Worm (Caenorhabditis elegans) whole organism, young adult: ENCODE measurements around the gene F36F12.3.

ENCODE experiments used
- B0035.1 ChIP-seq: sonication (generic microtip); optimal IDR thresholded peaks from 2 replicates; lab custom pipeline; 2016; ENCODE audit warnings: missing genetic modification characterization, mild to moderate bottlenecking, missing compliant biosample characterization, missing genotype, missing genetic modification reagents
- B0261.1 ChIP-seq: sonication (generic microtip); optimal IDR thresholded peaks from 2 replicates; lab custom pipeline; 2016; ENCODE audit warnings: mild to moderate bottlenecking, missing genetic modification characterization, moderate library complexity, missing compliant biosample characterization
- B0336.3 ChIP-seq: fragments of 200-800 bp; sonication (Bioruptor generic); IDR thresholded peaks from 2 replicates; pipeline ENCODE4 v1.3.6; 2022; ENCODE audit warnings: missing genetic modification characterization, missing compliant biosample characterization
- C06A6.2 ChIP-seq: fragments of 200-800 bp; sonication (Bioruptor generic); conservative IDR thresholded peaks from 2 replicates; pipeline ENCODE4 v1.3.6; 2022; ENCODE audit warnings: missing genetic modification characterization, missing compliant biosample characterization
- F52B5.7 ChIP-seq: sonication (generic microtip); optimal IDR thresholded peaks from 2 replicates; lab custom pipeline; 2016; ENCODE audit warnings: mild to moderate bottlenecking, missing genetic modification characterization, missing compliant biosample characterization
- F55B11.4 ChIP-seq: sonication (generic microtip); optimal IDR thresholded peaks from 2 replicates; lab custom pipeline; 2016; ENCODE audit warnings: missing compliant biosample characterization, missing genetic modification characterization, borderline replicate concordance; ENCODE audit not compliant: insufficient read depth
- T07F8.4 ChIP-seq: sonication (generic microtip); optimal IDR thresholded peaks from 2 replicates; lab custom pipeline; 2016; ENCODE audit warnings: mild to moderate bottlenecking, missing genetic modification characterization, moderate library complexity, missing compliant biosample characterization
- Y67H2A.10 ChIP-seq: fragments of 200-800 bp; sonication (Bioruptor generic); conservative IDR thresholded peaks from 2 replicates; pipeline ENCODE4 v1.3.6; 2022; ENCODE audit warnings: missing genetic modification reagents, missing genetic modification characterization, missing compliant biosample characterization
- ZK185.1 ChIP-seq: sonication (generic microtip); optimal IDR thresholded peaks from 2 replicates; lab custom pipeline; 2016; ENCODE audit warnings: mild to moderate bottlenecking, missing genetic modification characterization, missing compliant biosample characterization; ENCODE audit not compliant: poor library complexity, severe bottlenecking
- ama-1 ChIP-seq, 3 experiments: fragments of 150-350 bp in 1 of 3; sonication (generic microtip) in 2 of 3; optimal IDR thresholded peaks; 2 replicates each; lab custom pipeline; 2014 to 2018; ENCODE audit warnings: missing biosample characterization in 2 of 3, missing genetic modification characterization in 2 of 3, missing genetic modification reagents in 2 of 3
- aptf-3 ChIP-seq: fragments of 200-800 bp; sonication (Bioruptor generic); IDR thresholded peaks from 2 replicates; pipeline ENCODE4 v1.3.6; 2022; ENCODE audit warnings: missing genetic modification characterization, missing compliant biosample characterization
- bed-1 ChIP-seq: fragments of 200-800 bp; sonication (Bioruptor generic); IDR thresholded peaks from 2 replicates; pipeline ENCODE4 v1.3.6; 2022; ENCODE audit warnings: missing genetic modification reagents, missing genetic modification characterization, missing compliant biosample characterization
- ceh-58 ChIP-seq: fragments of 200-800 bp; sonication (Bioruptor generic); IDR thresholded peaks from 2 replicates; pipeline ENCODE4 v1.3.6; 2022; ENCODE audit warnings: missing genetic modification characterization, missing compliant biosample characterization
- chd-7 ChIP-seq: sonication (generic microtip); optimal IDR thresholded peaks from 2 replicates; lab custom pipeline; 2016; ENCODE audit warnings: mild to moderate bottlenecking, missing genetic modification characterization, moderate library complexity, missing compliant biosample characterization
- dpff-1 ChIP-seq: sonication (generic microtip); optimal IDR thresholded peaks from 2 replicates; lab custom pipeline; 2017; ENCODE audit warnings: mild to moderate bottlenecking, missing genetic modification characterization, missing compliant biosample characterization
- dpl-1 ChIP-seq: fragments of 150-350 bp; optimal IDR thresholded peaks from 2 replicates; lab custom pipeline; 2014; ENCODE audit warnings: missing biosample characterization, missing genetic modification reagents, missing genetic modification characterization
- efl-1 ChIP-seq: fragments of 150-350 bp; optimal IDR thresholded peaks from 2 replicates; lab custom pipeline; 2014; ENCODE audit warnings: missing biosample characterization, missing genetic modification reagents, missing genetic modification characterization
- hmg-1.2 ChIP-seq: fragments of 200-800 bp; sonication (Bioruptor generic); IDR thresholded peaks from 2 replicates; pipeline ENCODE4 v1.3.6; 2022; ENCODE audit warnings: missing genetic modification reagents, missing genetic modification characterization, missing compliant biosample characterization
- hrde-1 ChIP-seq: sonication (generic microtip); optimal IDR thresholded peaks from 2 replicates; lab custom pipeline; 2016; ENCODE audit warnings: missing genetic modification characterization, mild to moderate bottlenecking, missing compliant biosample characterization, moderate library complexity, missing genotype, missing genetic modification reagents, borderline replicate concordance
- hsf-1 ChIP-seq: fragments of 200-800 bp; sonication (Bioruptor generic); IDR thresholded peaks from 2 replicates; pipeline ENCODE4 v1.3.6; 2022; ENCODE audit warnings: missing genetic modification reagents, missing genetic modification characterization, missing compliant biosample characterization
- lag-1 ChIP-seq: fragments of 200-800 bp; sonication (Bioruptor generic); IDR thresholded peaks from 2 replicates; pipeline ENCODE4 v1.3.6; 2022; ENCODE audit warnings: missing genetic modification reagents, missing genetic modification characterization, missing compliant biosample characterization
- let-526 ChIP-seq: fragments of 200-800 bp; sonication (Bioruptor generic); IDR thresholded peaks from 2 replicates; pipeline ENCODE4 v1.3.6; 2022; ENCODE audit warnings: missing genetic modification reagents, missing genetic modification characterization, missing compliant biosample characterization
- lin-40 ChIP-seq: sonication (generic microtip); optimal IDR thresholded peaks from 2 replicates; lab custom pipeline; 2016; ENCODE audit warnings: missing genetic modification characterization, mild to moderate bottlenecking, missing compliant biosample characterization, missing genotype, missing genetic modification reagents
- lir-1 ChIP-seq: fragments of 200-800 bp; sonication (Bioruptor generic); conservative IDR thresholded peaks from 2 replicates; pipeline ENCODE4 v1.3.6; 2022; ENCODE audit warnings: missing genetic modification reagents, missing genetic modification characterization, missing compliant biosample characterization
- lsy-27 ChIP-seq: sonication (generic microtip); optimal IDR thresholded peaks from 2 replicates; lab custom pipeline; 2017; ENCODE audit warnings: missing genetic modification characterization, mild to moderate bottlenecking, missing compliant biosample characterization, antibody characterized with exemption, missing genotype, borderline replicate concordance; ENCODE audit not compliant: insufficient read depth
- madf-6 ChIP-seq: fragments of 200-800 bp; sonication (Bioruptor generic); IDR thresholded peaks from 2 replicates; pipeline ENCODE4 v1.3.6; 2022; ENCODE audit warnings: missing genetic modification reagents, missing genetic modification characterization, missing compliant biosample characterization
- madf-8 ChIP-seq: fragments of 200-800 bp; sonication (Bioruptor generic); conservative IDR thresholded peaks from 2 replicates; pipeline ENCODE4 v1.3.6; 2022; ENCODE audit warnings: missing genetic modification reagents, missing genetic modification characterization, missing compliant biosample characterization
- mxl-1 ChIP-seq: sonication (generic microtip); optimal IDR thresholded peaks from 2 replicates; lab custom pipeline; 2016; ENCODE audit warnings: missing genetic modification characterization, missing compliant biosample characterization
- nhr-179 ChIP-seq: sonication (generic microtip); optimal IDR thresholded peaks from 2 replicates; lab custom pipeline; 2016; ENCODE audit warnings: mild to moderate bottlenecking, missing genetic modification characterization, missing compliant biosample characterization
- nhr-27 ChIP-seq: fragments of 200-800 bp; sonication (Bioruptor generic); optimal IDR thresholded peaks from 2 replicates; lab custom pipeline; 2018; ENCODE audit warnings: mild to moderate bottlenecking, missing genetic modification characterization, moderate library complexity, missing compliant biosample characterization
- pbrm-1 ChIP-seq: fragments of 200-800 bp; sonication (Bioruptor generic); IDR thresholded peaks from 2 replicates; pipeline ENCODE4 v1.3.6; 2022; ENCODE audit warnings: missing genetic modification reagents, missing genetic modification characterization, missing compliant biosample characterization
- rcor-1 ChIP-seq: fragments of 200-800 bp; sonication (Bioruptor generic); IDR thresholded peaks from 2 replicates; pipeline ENCODE4 v1.3.6; 2022; ENCODE audit warnings: missing genetic modification reagents, missing genetic modification characterization, missing compliant biosample characterization
- rpc-1 ChIP-seq, 2 experiments: fragments of 150-350 bp in 1 of 2; sonication (generic microtip) in 1 of 2; optimal IDR thresholded peaks; 2 replicates each; lab custom pipeline; 2014 to 2018; ENCODE audit warnings: missing biosample characterization in 1 of 2, missing genetic modification characterization in 1 of 2, missing genetic modification reagents in 1 of 2, missing genotype in 1 of 2
- sdz-38 ChIP-seq: sonication (generic microtip); optimal IDR thresholded peaks from 2 replicates; lab custom pipeline; 2016; ENCODE audit warnings: missing genotype, missing genetic modification characterization, missing compliant biosample characterization
- snpc-4 ChIP-seq, 5 experiments: fragments of 150-350 bp in 1 of 5; sonication (generic microtip) in 4 of 5; optimal IDR thresholded peaks; 2 replicates each; lab custom pipeline; 2014 to 2018; ENCODE audit warnings: missing genetic modification characterization in 5 of 5, missing biosample characterization in 3 of 5, antibody characterized with exemption in 2 of 5, mild to moderate bottlenecking in 2 of 5, missing compliant biosample characterization in 2 of 5, missing genotype in 2 of 5, moderate library complexity in 2 of 5, missing genetic modification reagents in 1 of 5
- tbx-9 ChIP-seq: sonication (generic microtip); optimal IDR thresholded peaks from 2 replicates; lab custom pipeline; 2016; ENCODE audit warnings: borderline replicate concordance, missing genetic modification characterization, inconsistent platforms, missing compliant biosample characterization
- tlf-1 ChIP-seq: fragments of 200-800 bp; sonication (Bioruptor generic); optimal IDR thresholded peaks from 2 replicates; lab custom pipeline; 2018; ENCODE audit warnings: mild to moderate bottlenecking, missing genetic modification characterization, missing compliant biosample characterization
- unc-130 ChIP-seq: sonication (generic microtip); optimal IDR thresholded peaks from 2 replicates; lab custom pipeline; 2016; ENCODE audit warnings: missing genetic modification reagents, missing genetic modification characterization, missing compliant biosample characterization
- xnd-1 ChIP-seq: sonication (generic microtip); optimal IDR thresholded peaks from 2 replicates; lab custom pipeline; 2016; ENCODE audit warnings: missing genotype, missing genetic modification reagents, missing genetic modification characterization, missing compliant biosample characterization
- zfh-2 ChIP-seq: fragments of 200-800 bp; sonication (Bioruptor generic); conservative IDR thresholded peaks from 2 replicates; pipeline ENCODE4 v1.3.6; 2022; ENCODE audit warnings: missing genetic modification reagents, missing genetic modification characterization, missing compliant biosample characterization
- ztf-25 ChIP-seq: fragments of 200-800 bp; sonication (Bioruptor generic); IDR thresholded peaks from 2 replicates; pipeline ENCODE4 v1.3.6; 2022; ENCODE audit warnings: missing genetic modification reagents, missing genetic modification characterization, missing compliant biosample characterization
- ztf-28 ChIP-seq: fragments of 200-800 bp; sonication (Bioruptor generic); IDR thresholded peaks from 2 replicates; pipeline ENCODE4 v1.3.6; 2022; ENCODE audit warnings: missing genetic modification reagents, missing genetic modification characterization, missing compliant biosample characterization

The F36F12.3 gene

ce11 chrV:2095204-2095603, 9.6 kb downstream of the F36F12.3 start, which contains the start of gene F36F12.2:
TSS of gene F36F12.2 (minus strand) at chrV:2095304.
- TF ChIP-seq ZK185.1 (tag; lab: Kevin White, UChicago) (no peak), F52B5.7 (no peak), chd-7 (tag; lab: Kevin White, UChicago) (no peak), tbx-9 (tag; lab: Kevin White, UChicago) (no peak), madf-8 (GFP tag; lab: Robert Waterston, UW) (no peak), nhr-27 (tag; lab: Kevin White, UChicago) (no peak), B0035.1 (tag; lab: Kevin White, UChicago) (no peak), xnd-1 (tag; lab: Kevin White, UChicago) (no peak), lir-1 (GFP tag; lab: Robert Waterston, UW) (no peak), hrde-1 (tag; lab: Kevin White, UChicago) (no peak), C06A6.2 (GFP tag; lab: Robert Waterston, UW) (no peak)

ce11 chrV:2095772-2096171, 10.2 kb downstream of the F36F12.3 start, which contains the start of gene clec-207:
TSS of gene clec-207 (plus strand) at chrV:2096072.
- TF ChIP-seq zfh-2 (GFP tag; lab: Robert Waterston, UW) (no peak), tlf-1 (GFP tag; lab: Kevin White, UChicago) (no peak), tbx-9 (tag; lab: Kevin White, UChicago) (no peak), lin-40 (tag; lab: Kevin White, UChicago) (no peak), T07F8.4 (tag; lab: Kevin White, UChicago) (no peak), dpl-1 (GFP tag; lab: Kevin White, UChicago) (no peak), rcor-1 (GFP tag; lab: Robert Waterston, UW) (no peak), C06A6.2 (GFP tag; lab: Robert Waterston, UW) (no peak), mxl-1 (tag; lab: Kevin White, UChicago) (no peak), nhr-179 (tag; lab: Kevin White, UChicago) (no peak), unc-130 (GFP tag; lab: Kevin White, UChicago) (no peak), let-526 (GFP tag; lab: Robert Waterston, UW) (no peak), bed-1 (GFP tag; lab: Robert Waterston, UW) (no peak), dpff-1 (no peak), F55B11.4 (tag; lab: Kevin White, UChicago) (no peak), B0261.1 (tag; lab: Kevin White, UChicago) (no peak), sdz-38 (tag; lab: Kevin White, UChicago) (no peak), F52B5.7 (no peak)

ce11 chrV:2097653-2098052, 12.1 kb downstream of the F36F12.3 start, which contains the start of gene clec-208:
TSS of gene clec-208 (plus strand) at chrV:2097953.
- no peak for TF ChIP-seq B0336.3 (GFP tag; lab: Robert Waterston, UW)
- no peak for TF ChIP-seq lag-1
- no peak for TF ChIP-seq rpc-1 (optimal IDR thresholded peaks at IDR 0.05; lab: Kevin White, UChicago)
- no peak for TF ChIP-seq rpc-1 (tag; optimal IDR thresholded peaks at IDR 0.05; lab: Kevin White, UChicago)
- TF ChIP-seq ama-1 (optimal IDR thresholded peaks at IDR 0.05; lab: Kevin White, UChicago), result no peak
- no peak for TF ChIP-seq ama-1 (GFP tag; optimal IDR thresholded peaks at IDR 0.05; lab: Kevin White, UChicago)
- no peak for TF ChIP-seq zfh-2 (GFP tag; lab: Robert Waterston, UW)
- TF ChIP-seq snpc-4 (GFP tag; optimal IDR thresholded peaks at IDR 0.05; lab: Kevin White, UChicago), result no peak
- no peak for TF ChIP-seq snpc-4 (tag; optimal IDR thresholded peaks at IDR 0.05; lab: Kevin White, UChicago)
- TF ChIP-seq madf-6 (GFP tag; lab: Robert Waterston, UW), result no peak
- no peak for TF ChIP-seq hsf-1
- TF ChIP-seq ceh-58, result no peak
- TF ChIP-seq ztf-25 (GFP tag; lab: Robert Waterston, UW), result no peak
- TF ChIP-seq ztf-28 (GFP tag; lab: Robert Waterston, UW), result no peak
- no peak for TF ChIP-seq efl-1 (GFP tag; lab: Kevin White, UChicago)
- no peak for TF ChIP-seq let-526 (GFP tag; lab: Robert Waterston, UW)
- TF ChIP-seq pbrm-1, result no peak
- TF ChIP-seq aptf-3, result no peak
- TF ChIP-seq lsy-27 (tag; lab: Kevin White, UChicago), result no peak
- no peak for TF ChIP-seq Y67H2A.10 (GFP tag; lab: Robert Waterston, UW)
- TF ChIP-seq hmg-1.2 (GFP tag; lab: Robert Waterston, UW), result no peak
- TF ChIP-seq, all 124 proteins: peak for 0
